Worm (Caenorhabditis elegans) whole organism, L4/young adult: ENCODE measurements around the gene T01B4.3.

Experiments used
- W03F9.2 ChIP-seq: fragments of 150-350 bp; optimal IDR thresholded peaks from 2 replicates; lab custom pipeline; 2014; ENCODE audit warnings: missing biosample characterization, missing genetic modification characterization
- dao-5 ChIP-seq: sonication (generic microtip); optimal IDR thresholded peaks from 2 replicates; lab custom pipeline; 2016; ENCODE audit warnings: missing genotype, missing genetic modification characterization, moderate library complexity, missing compliant biosample characterization
- him-1 ChIP-seq: sonication (generic microtip); optimal IDR thresholded peaks from 2 replicates; lab custom pipeline; 2016; ENCODE audit warnings: missing genotype, missing genetic modification reagents, missing genetic modification characterization, missing compliant biosample characterization

ce11 chrX:16339207-16339606 lies 21.7 kb upstream of the T01B4.3 start:
- TF ChIP-seq him-1 (tag; lab: Kevin White, UChicago): no peak
- no peak for TF ChIP-seq dao-5 (tag; lab: Kevin White, UChicago)
- no peak for TF ChIP-seq W03F9.2 (tag; lab: Kevin White, UChicago)
